Worm (Caenorhabditis elegans) whole organism, L3 larva: ENCODE data around the gene F34H10.4.
A peak's percentile ranks its signal among the peaks of the same experiment; 100 is the strongest.

ENCODE experiments used
- R02D3.7 ChIP-seq: fragments of 150-350 bp; optimal IDR thresholded peaks from 2 replicates; lab custom pipeline; 2014; ENCODE audit warnings: missing biosample characterization, missing genetic modification characterization
- ZK546.5 ChIP-seq: sonication (generic microtip); optimal IDR thresholded peaks from 2 replicates; lab custom pipeline; 2017; ENCODE audit warnings: missing biosample characterization, missing genetic modification characterization
- aly-2 ChIP-seq: fragments of 150-350 bp; optimal IDR thresholded peaks from 2 replicates; lab custom pipeline; 2014; ENCODE audit warnings: missing biosample characterization, missing genetic modification characterization
- ama-1 ChIP-seq: fragments of 150-350 bp; optimal IDR thresholded peaks from 2 replicates; lab custom pipeline; 2018
- ceh-16 ChIP-seq: sonication (generic microtip); optimal IDR thresholded peaks from 2 replicates; lab custom pipeline; 2017; ENCODE audit warnings: missing biosample characterization, missing genetic modification characterization
- ceh-28 ChIP-seq: fragments of 150-350 bp; optimal IDR thresholded peaks from 2 replicates; lab custom pipeline; 2014; ENCODE audit warnings: missing biosample characterization, missing genetic modification reagents, missing genetic modification characterization
- ceh-82 ChIP-seq: fragments of 150-350 bp; optimal IDR thresholded peaks from 2 replicates; lab custom pipeline; 2014; ENCODE audit warnings: missing biosample characterization, missing genetic modification characterization
- egl-27 ChIP-seq: sonication (generic microtip); optimal IDR thresholded peaks from 4 replicates; lab custom pipeline; 2017; ENCODE audit warnings: missing biosample characterization, missing genetic modification reagents, missing genetic modification characterization
- egl-5 ChIP-seq: fragments of 150-350 bp; optimal IDR thresholded peaks from 2 replicates; lab custom pipeline; 2017; ENCODE audit warnings: missing biosample characterization, missing genetic modification reagents, missing genetic modification characterization, inconsistent platforms
- elt-1 ChIP-seq: fragments of 150-350 bp; optimal IDR thresholded peaks from 2 replicates; lab custom pipeline; 2014; ENCODE audit warnings: missing biosample characterization, missing genetic modification characterization
- elt-2 ChIP-seq: sonication (generic microtip); optimal IDR thresholded peaks from 2 replicates; lab custom pipeline; 2016; ENCODE audit warnings: missing genetic modification reagents, mild to moderate bottlenecking, missing genetic modification characterization, missing compliant biosample characterization
- elt-3 ChIP-seq, 3 experiments: fragments of 150-350 bp in 1 of 3; sonication (generic microtip) in 2 of 3; optimal IDR thresholded peaks; 2 replicates in 2 of 3; 4 replicates in 1 of 3; lab custom pipeline; 2014 to 2017; ENCODE audit warnings: missing biosample characterization in 3 of 3, missing genetic modification characterization in 3 of 3
- eor-1 ChIP-seq, 2 experiments: fragments of 150-350 bp; optimal IDR thresholded peaks; 2 replicates each; lab custom pipeline; 2014 to 2018; ENCODE audit warnings: missing biosample characterization in 2 of 2, missing genetic modification characterization in 2 of 2
- fkh-10 ChIP-seq: sonication (generic microtip); optimal IDR thresholded peaks from 2 replicates; lab custom pipeline; 2017; ENCODE audit warnings: missing biosample characterization, missing genetic modification reagents, missing genetic modification characterization
- fos-1 ChIP-seq: fragments of 150-350 bp; optimal IDR thresholded peaks from 2 replicates; lab custom pipeline; 2014; ENCODE audit warnings: missing biosample characterization, missing genetic modification characterization
- hmg-11 ChIP-seq: sonication (generic microtip); optimal IDR thresholded peaks from 2 replicates; lab custom pipeline; 2016; ENCODE audit warnings: missing genetic modification characterization, missing compliant biosample characterization
- jun-1 ChIP-seq: fragments of 150-350 bp; optimal IDR thresholded peaks from 2 replicates; lab custom pipeline; 2014; ENCODE audit warnings: missing biosample characterization, missing genetic modification reagents, missing genetic modification characterization
- lin-15B ChIP-seq: fragments of 150-350 bp; optimal IDR thresholded peaks from 2 replicates; lab custom pipeline; 2014; ENCODE audit warnings: missing biosample characterization, missing genetic modification characterization
- lsy-12 ChIP-seq: sonication (generic microtip); optimal IDR thresholded peaks from 2 replicates; lab custom pipeline; 2016; ENCODE audit warnings: mild to moderate bottlenecking, missing genetic modification characterization, missing compliant biosample characterization
- mdl-1 ChIP-seq: fragments of 150-350 bp; optimal IDR thresholded peaks from 2 replicates; lab custom pipeline; 2014; ENCODE audit warnings: missing biosample characterization, missing genetic modification characterization
- mml-1 ChIP-seq: fragments of 150-350 bp; sonication (generic microtip); optimal IDR thresholded peaks from 3 replicates; lab custom pipeline; 2014; ENCODE audit warnings: missing biosample characterization, missing genetic modification characterization
- nfya-1 ChIP-seq: sonication (generic microtip); optimal IDR thresholded peaks from 2 replicates; lab custom pipeline; 2017; ENCODE audit warnings: missing genetic modification characterization, mild to moderate bottlenecking, missing compliant biosample characterization, antibody characterized with exemption, moderate library complexity; ENCODE audit not compliant: insufficient read depth
- nhr-11 ChIP-seq: fragments of 150-350 bp; optimal IDR thresholded peaks from 2 replicates; lab custom pipeline; 2014; ENCODE audit warnings: missing biosample characterization, missing genetic modification characterization
- nhr-12 ChIP-seq: fragments of 150-350 bp; optimal IDR thresholded peaks from 2 replicates; lab custom pipeline; 2014; ENCODE audit warnings: missing biosample characterization, missing genetic modification characterization
- nhr-23 ChIP-seq: fragments of 150-350 bp; optimal IDR thresholded peaks from 2 replicates; lab custom pipeline; 2014; ENCODE audit warnings: missing biosample characterization, missing genetic modification reagents, missing genetic modification characterization
- nhr-237 ChIP-seq: fragments of 150-350 bp; optimal IDR thresholded peaks from 2 replicates; lab custom pipeline; 2014; ENCODE audit warnings: missing biosample characterization, missing genetic modification characterization
- nhr-25 ChIP-seq: sonication (generic microtip); optimal IDR thresholded peaks from 2 replicates; lab custom pipeline; 2017; ENCODE audit warnings: missing biosample characterization, missing genetic modification characterization
- nhr-43 ChIP-seq: sonication (generic microtip); optimal IDR thresholded peaks from 2 replicates; lab custom pipeline; 2016; ENCODE audit warnings: mild to moderate bottlenecking, missing genetic modification characterization, missing compliant biosample characterization; ENCODE audit not compliant: poor library complexity, severe bottlenecking
- nhr-76 ChIP-seq: fragments of 150-350 bp; sonication (generic microtip); optimal IDR thresholded peaks from 5 replicates; lab custom pipeline; 2014; ENCODE audit warnings: missing biosample characterization, missing genetic modification characterization
- nhr-77 ChIP-seq: fragments of 150-350 bp; optimal IDR thresholded peaks from 2 replicates; lab custom pipeline; 2014; ENCODE audit warnings: missing biosample characterization, missing genetic modification characterization
- pha-4 ChIP-seq: fragments of 150-350 bp; optimal IDR thresholded peaks from 2 replicates; lab custom pipeline; 2014; ENCODE audit warnings: missing biosample characterization, missing genetic modification reagents, missing genetic modification characterization
- pqm-1 ChIP-seq: fragments of 150-350 bp; optimal IDR thresholded peaks from 2 replicates; lab custom pipeline; 2017; ENCODE audit warnings: missing biosample characterization, missing genetic modification characterization, inconsistent platforms
- snpc-4 ChIP-seq: fragments of 150-350 bp; optimal IDR thresholded peaks from 2 replicates; lab custom pipeline; 2014; ENCODE audit warnings: missing biosample characterization, missing genetic modification characterization
- unc-62 ChIP-seq: fragments of 150-350 bp; sonication (generic microtip); optimal IDR thresholded peaks from 4 replicates; lab custom pipeline; 2014; ENCODE audit warnings: missing biosample characterization, missing genetic modification reagents, missing genetic modification characterization
- zag-1 ChIP-seq: fragments of 150-350 bp; optimal IDR thresholded peaks from 2 replicates; lab custom pipeline; 2014; ENCODE audit warnings: missing biosample characterization, missing genetic modification characterization
- ztf-11 ChIP-seq: fragments of 150-350 bp; optimal IDR thresholded peaks from 2 replicates; lab custom pipeline; 2014; ENCODE audit warnings: missing biosample characterization, missing genetic modification characterization
- ztf-4 ChIP-seq: fragments of 150-350 bp; optimal IDR thresholded peaks from 2 replicates; lab custom pipeline; 2014; ENCODE audit warnings: missing biosample characterization, missing genetic modification characterization

The F34H10.4 gene

ce11 chrX:9654232-9654631 lies 5.9 kb downstream of the F34H10.4 start:
- TF ChIP-seq jun-1 (tag; lab: Kevin White, UChicago) (no peak), lsy-12 (tag; lab: Kevin White, UChicago) (no peak), nhr-11 (no peak), aly-2 (tag; lab: Kevin White, UChicago) (no peak), R02D3.7 (no peak), elt-3 (tag; optimal IDR thresholded peaks at IDR 0.05; lab: Kevin White, UChicago) (no peak), egl-5 (tag; lab: Kevin White, UChicago) (no peak), ztf-4 (tag; lab: Kevin White, UChicago) (no peak), mdl-1 (tag; lab: Kevin White, UChicago) (no peak), hmg-11 (tag; lab: Kevin White, UChicago) (no peak), egl-27 (tag; lab: Kevin White, UChicago) (no peak), ceh-28 (tag; lab: Kevin White, UChicago) (no peak), fos-1 (tag; lab: Kevin White, UChicago) (no peak)

- TF ChIP-seq nhr-77 (tag; lab: Kevin White, UChicago) (no peak), fkh-10 (GFP tag; lab: Kevin White, UChicago) (no peak), nhr-11 (no peak), elt-1 (no peak), unc-62 (GFP tag; lab: Kevin White, UChicago) (no peak), nhr-43 (tag; lab: Kevin White, UChicago) (no peak), nhr-237 (no peak), egl-27 (tag; lab: Kevin White, UChicago) (no peak), lin-15B (tag; lab: Kevin White, UChicago) (no peak), mml-1 (no peak), ama-1 (lab: Kevin White, UChicago) (no peak), R02D3.7 (no peak), pqm-1 (no peak), ceh-16 (tag; lab: Kevin White, UChicago) (no peak)
- TF ChIP-seq, all 47 proteins: peak for 0
Measured at ce11 chrX:9656772-9657171, 8.4 kb downstream of the F34H10.4 start.

- TF ChIP-seq unc-62 (GFP tag; lab: Kevin White, UChicago) (no peak), nhr-76 (no peak), nhr-12 (tag; lab: Kevin White, UChicago) (no peak), hmg-11 (tag; lab: Kevin White, UChicago) (no peak), ceh-82 (tag; lab: Kevin White, UChicago) (no peak), zag-1 (no peak), elt-2 (tag; lab: Kevin White, UChicago) (no peak), R02D3.7 (no peak), pqm-1 (no peak), lin-15B (tag; lab: Kevin White, UChicago) (no peak), ama-1 (lab: Kevin White, UChicago) (no peak), snpc-4 (tag; lab: Kevin White, UChicago) (no peak), pha-4 (no peak), nhr-77 (tag; lab: Kevin White, UChicago) (no peak), ZK546.5 (tag; lab: Kevin White, UChicago) (no peak), aly-2 (tag; lab: Kevin White, UChicago) (no peak)
- TF ChIP-seq, all 47 proteins: peak for 0
Measured at ce11 chrX:9665944-9666343, 17.6 kb downstream of the F34H10.4 start.

ce11 chrX:9667391-9667790 lies 19.1 kb downstream of the F34H10.4 start:
- no peak for TF ChIP-seq zag-1
- no peak for TF ChIP-seq nhr-12 (tag; lab: Kevin White, UChicago)
- no peak for TF ChIP-seq eor-1 (tag; optimal IDR thresholded peaks at IDR 0.05; lab: Kevin White, UChicago)
- peak; percentile 15 for TF ChIP-seq nhr-25
- peak; percentile 50 for TF ChIP-seq nhr-23 (tag; lab: Kevin White, UChicago)
- TF ChIP-seq ztf-11 (tag; lab: Kevin White, UChicago): no peak
- TF ChIP-seq ceh-28 (tag; lab: Kevin White, UChicago): peak; percentile 30
- no peak for TF ChIP-seq egl-5 (tag; lab: Kevin White, UChicago)
- peak; percentile 20 for TF ChIP-seq fkh-10 (GFP tag; lab: Kevin White, UChicago)
- TF ChIP-seq mdl-1 (tag; lab: Kevin White, UChicago): no peak
- TF ChIP-seq snpc-4 (tag; lab: Kevin White, UChicago): no peak
- peak; percentile 11 for TF ChIP-seq R02D3.7
- TF ChIP-seq lsy-12 (tag; lab: Kevin White, UChicago): no peak
- TF ChIP-seq nhr-237: no peak
- TF ChIP-seq unc-62 (GFP tag; lab: Kevin White, UChicago): peak; percentile 49
- peak; percentile 17 for TF ChIP-seq nhr-43 (tag; lab: Kevin White, UChicago)
- no peak for TF ChIP-seq nfya-1 (tag; lab: Kevin White, UChicago)
- no peak for TF ChIP-seq elt-3 (tag; optimal IDR thresholded peaks at IDR 0.05; lab: Kevin White, UChicago)
- no peak for TF ChIP-seq mml-1
- TF ChIP-seq elt-1: peak; percentile 68
- no peak for TF ChIP-seq ceh-82 (tag; lab: Kevin White, UChicago)
- TF ChIP-seq nhr-76: no peak
- no peak for TF ChIP-seq nhr-11
